Worm (Caenorhabditis elegans): ENCODE data around the gene F55G7.3.

F55G7.3 gene

DNA sequence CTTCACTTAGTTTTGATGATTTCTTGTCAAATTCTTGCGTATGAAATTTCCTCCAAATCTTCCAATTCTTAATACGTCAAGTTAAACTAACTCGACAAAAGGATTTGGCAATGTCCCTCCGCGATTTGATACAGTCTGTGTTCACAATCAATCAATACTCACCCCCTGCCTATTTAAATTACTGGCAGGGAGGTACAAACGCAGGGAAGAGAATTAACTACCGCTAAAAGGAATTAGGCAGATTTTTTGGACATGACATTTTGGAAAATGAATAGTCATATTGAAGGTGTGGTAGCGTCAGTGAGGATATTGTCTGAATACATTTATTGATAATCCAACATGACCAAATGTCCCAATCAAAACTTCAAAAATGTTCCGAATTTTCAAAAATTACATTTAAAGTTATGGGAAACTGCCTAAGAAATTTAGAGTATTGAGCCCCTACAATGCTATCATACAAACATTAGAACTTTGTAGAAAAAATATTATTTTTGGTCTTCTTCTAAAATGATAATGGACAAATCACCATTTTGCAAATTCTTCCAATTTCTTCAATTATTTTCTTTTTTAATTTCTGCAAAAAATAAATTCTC is 4.4 kb downstream of the F55G7.3 start (continued):
- peak; percentile 95 for TF ChIP-seq saeg-2 (GFP tag; IDR thresholded peaks at IDR 0.05)
- peak; percentile 53 for TF ChIP-seq snpc-4 (tag; optimal IDR thresholded peaks at IDR 0.05)
- peak; percentile 40 for TF ChIP-seq F49E8.2 (tag; optimal IDR thresholded peaks at IDR 0.05; ENCODE audit: borderline replicate concordance)
- peak; percentile 95 for TF ChIP-seq ceh-20 (GFP tag; IDR thresholded peaks at IDR 0.05)
- peak; percentile 99 for TF ChIP-seq hmg-1.1 (GFP tag; IDR thresholded peaks at IDR 0.05)
- peak; percentile 98 for TF ChIP-seq egl-43 (GFP tag; IDR thresholded peaks at IDR 0.05)
- peak; percentile 100 for TF ChIP-seq nhr-77 (tag; optimal IDR thresholded peaks at IDR 0.05)
- peak; percentile 1 for TF ChIP-seq R02D3.7 (tag; optimal IDR thresholded peaks at IDR 0.05)
- TF ChIP-seq egl-27 (tag; optimal IDR thresholded peaks at IDR 0.05): peak; percentile 52
- TF ChIP-seq nhr-237 (tag; optimal IDR thresholded peaks at IDR 0.05): peak; percentile 90
- TF ChIP-seq hif-1 (tag; optimal IDR thresholded peaks at IDR 0.05): peak; percentile 82 to 92
- peak; percentile 98 for TF ChIP-seq zip-2 (tag; optimal IDR thresholded peaks at IDR 0.05)
- peak; percentile 99 for TF ChIP-seq nhr-102 (tag; optimal IDR thresholded peaks at IDR 0.05)
- no peak; the same call in 1 of the 2 replicates for TF ChIP-seq snpc-1.2 (GFP tag; IDR thresholded peaks at IDR 0.05)
- TF ChIP-seq dpl-1 (GFP tag; optimal IDR thresholded peaks at IDR 0.05): peak; percentile 76
- peak; percentile 99 for TF ChIP-seq mes-2 (tag; optimal IDR thresholded peaks at IDR 0.05; ENCODE audit: poor library complexity, severe bottlenecking)
- TF ChIP-seq mxl-2 (GFP tag; conservative IDR thresholded peaks at IDR 0.05): peak; percentile 84
- no peak for TF ChIP-seq daf-8 (GFP tag; IDR thresholded peaks at IDR 0.05)
- TF ChIP-seq mdt-29 (GFP tag; IDR thresholded peaks at IDR 0.05): peak; percentile 95
- peak; percentile 36 for TF ChIP-seq nhr-111 (GFP tag; optimal IDR thresholded peaks at IDR 0.05)
- TF ChIP-seq zfp-3 (GFP tag; conservative IDR thresholded peaks at IDR 0.05): peak; percentile 94
- TF ChIP-seq lin-15B (tag; optimal IDR thresholded peaks at IDR 0.05): peak; percentile 41

DNA sequence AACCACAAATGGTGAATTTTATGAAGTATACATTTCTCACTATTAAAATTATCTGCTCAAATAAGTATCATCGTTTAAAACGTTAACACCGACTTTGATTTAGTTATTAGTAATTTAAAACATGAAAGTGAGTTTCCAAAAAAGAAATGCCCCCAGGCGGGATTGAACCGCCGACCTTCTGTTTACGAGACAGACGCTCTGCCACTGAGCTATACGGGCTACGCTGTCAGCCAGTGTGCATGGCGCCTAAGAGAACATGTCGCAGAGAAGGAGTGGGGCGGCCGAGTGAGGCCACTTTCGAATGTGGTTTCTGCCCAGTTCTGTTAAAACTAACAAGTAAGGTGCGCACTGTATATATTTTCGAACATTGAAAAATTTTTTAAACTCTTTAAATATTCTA is 6.9 kb downstream of the F55G7.3 start:
- peak; percentile 44 for TF ChIP-seq hlh-11 (tag; optimal IDR thresholded peaks at IDR 0.05)
- peak; percentile 55 for TF ChIP-seq set-16 (GFP tag; IDR thresholded peaks at IDR 0.05)
- no peak for TF ChIP-seq egl-27 (tag; optimal IDR thresholded peaks at IDR 0.05)
- peak; percentile 42 for TF ChIP-seq sdz-12 (GFP tag; optimal IDR thresholded peaks at IDR 0.05)
- no peak for TF ChIP-seq ceh-32 (tag; optimal IDR thresholded peaks at IDR 0.05; ENCODE audit: poor library complexity)
- TF ChIP-seq ama-1 (optimal IDR thresholded peaks at IDR 0.05): no peak
- peak; percentile 7 for TF ChIP-seq jun-1 (tag; optimal IDR thresholded peaks at IDR 0.05)
- TF ChIP-seq egl-43 (GFP tag; IDR thresholded peaks at IDR 0.05): peak; percentile 94
- TF ChIP-seq nhr-76 (tag; optimal IDR thresholded peaks at IDR 0.05): no peak
- peak; percentile 91 for TF ChIP-seq dmd-8 (GFP tag; IDR thresholded peaks at IDR 0.05)
- TF ChIP-seq vab-7 (GFP tag; IDR thresholded peaks at IDR 0.05): peak; percentile 89
- TF ChIP-seq dpl-1 (GFP tag; optimal IDR thresholded peaks at IDR 0.05): no peak
- TF ChIP-seq mxl-2 (GFP tag; conservative IDR thresholded peaks at IDR 0.05): no peak
- peak; percentile 66 to 71; a peak in 2 of 4 replicates for TF ChIP-seq madf-5 (GFP tag; IDR thresholded peaks at IDR 0.05)
- TF ChIP-seq hlh-30 (tag; optimal IDR thresholded peaks at IDR 0.05; ENCODE audit: insufficient read depth): peak; percentile 46
- peak; percentile 92 for TF ChIP-seq hmg-1.1 (GFP tag; IDR thresholded peaks at IDR 0.05)
- TF ChIP-seq T26A8.4 (GFP tag; IDR thresholded peaks at IDR 0.05): no peak
- peak; percentile 87 for TF ChIP-seq snpc-1.2 (GFP tag; IDR thresholded peaks at IDR 0.05)
- TF ChIP-seq ceh-44 (GFP tag; IDR thresholded peaks at IDR 0.05): 0 out of 2 replicates have a peak, but pooled peaks have one; percentile 16
- peak; percentile 85 for TF ChIP-seq lim-7 (GFP tag; IDR thresholded peaks at IDR 0.05)
- TF ChIP-seq unc-130 (GFP tag; optimal IDR thresholded peaks at IDR 0.05): peak; percentile 16
- TF ChIP-seq lin-39 (tag; optimal IDR thresholded peaks at IDR 0.05): no peak
- TF ChIP-seq ceh-28 (tag; optimal IDR thresholded peaks at IDR 0.05): no peak
- TF ChIP-seq pha-4 (GFP tag; IDR thresholded peaks at IDR 0.05): peak; percentile 87
- no peak for TF ChIP-seq pha-4 (tag; optimal IDR thresholded peaks at IDR 0.05)
- TF ChIP-seq Y105C5A.15 (GFP tag; IDR thresholded peaks at IDR 0.05): peak; percentile 51; the same call in 1 of the 2 replicates
- TF ChIP-seq duxl-1 (tag; optimal IDR thresholded peaks at IDR 0.05; ENCODE audit: poor library complexity): peak; percentile 78
- TF ChIP-seq skn-1 (tag; optimal IDR thresholded peaks at IDR 0.05): no peak
- no peak for TF ChIP-seq ces-1 (GFP tag; optimal IDR thresholded peaks at IDR 0.05)
- TF ChIP-seq fkh-10 (GFP tag; optimal IDR thresholded peaks at IDR 0.05): no peak
- no peak for TF ChIP-seq pqm-1 (tag; optimal IDR thresholded peaks at IDR 0.05)
- peak; percentile 11 for TF ChIP-seq mxl-3 (GFP tag; optimal IDR thresholded peaks at IDR 0.05)
- peak; percentile 72; the same call in 1 of the 2 replicates for TF ChIP-seq tra-1 (GFP tag; IDR thresholded peaks at IDR 0.05)

All from whole organism, L4 larva.